Fruit fly (Drosophila melanogaster) whole organism, embryonic: ENCODE measurements around the gene Sym.

ENCODE experiments used
- Abd-B ChIP-seq: fragments of 200-800 bp; sonication (Bioruptor generic); optimal IDR thresholded peaks from 2 replicates; lab custom pipeline; 2018; ENCODE audit warnings: missing biosample characterization, mild to moderate bottlenecking, missing genetic modification characterization, moderate library complexity
- Atf3 ChIP-seq: fragments of 200-800 bp; sonication (Bioruptor generic); optimal IDR thresholded peaks from 3 replicates; lab custom pipeline; 2016; ENCODE audit warnings: missing biosample characterization, missing genetic modification characterization
- Bdp1 ChIP-seq: fragments of 200-800 bp; sonication (Bioruptor generic); optimal IDR thresholded peaks from 3 replicates; lab custom pipeline; 2016; ENCODE audit warnings: missing biosample characterization, missing genetic modification characterization
- CG10267 ChIP-seq: fragments of 200-800 bp; sonication (Bioruptor generic); optimal IDR thresholded peaks from 2 replicates; lab custom pipeline; 2018; ENCODE audit warnings: missing biosample characterization, mild to moderate bottlenecking, missing genetic modification characterization, moderate library complexity
- CG10321 ChIP-seq: fragments of 200-800 bp; sonication (Bioruptor generic); IDR thresholded peaks from 2 replicates; pipeline ENCODE4 v1.3.6; 2022; ENCODE audit warnings: missing biosample characterization, missing genetic modification characterization
- CG11560 ChIP-seq: fragments of 200-800 bp; sonication (Bioruptor generic); IDR thresholded peaks from 3 replicates; pipeline ENCODE4 v1.3.6; 2022; ENCODE audit warnings: missing biosample characterization, missing genetic modification characterization
- CG16815 ChIP-seq: fragments of 200-800 bp; sonication (Bioruptor generic); optimal IDR thresholded peaks from 3 replicates; lab custom pipeline; 2017; ENCODE audit warnings: missing biosample characterization, mild to moderate bottlenecking, missing genetic modification characterization
- CG17385 ChIP-seq: fragments of 200-800 bp; sonication (Bioruptor generic); optimal IDR thresholded peaks from 3 replicates; lab custom pipeline; 2018; ENCODE audit warnings: missing biosample characterization, mild to moderate bottlenecking, missing genetic modification characterization
- CG18011 ChIP-seq: fragments of 200-800 bp; sonication (Bioruptor generic); optimal IDR thresholded peaks from 2 replicates; lab custom pipeline; 2017; ENCODE audit warnings: missing biosample characterization, missing genetic modification characterization, mild to moderate bottlenecking, moderate library complexity, missing genotype
- CG18476 ChIP-seq: fragments of 200-800 bp; sonication (Bioruptor generic); optimal IDR thresholded peaks from 2 replicates; lab custom pipeline; 2016; ENCODE audit warnings: missing biosample characterization, mild to moderate bottlenecking, missing genetic modification characterization
- CG2678 ChIP-seq: fragments of 200-800 bp; sonication (Bioruptor generic); optimal IDR thresholded peaks from 3 replicates; lab custom pipeline; 2019; ENCODE audit warnings: missing biosample characterization, mild to moderate bottlenecking, missing genetic modification characterization, moderate library complexity
- CG32772 ChIP-seq: fragments of 200-800 bp; sonication (Bioruptor generic); IDR thresholded peaks from 2 replicates; pipeline ENCODE4 v1.3.6; 2022; ENCODE audit warnings: missing biosample characterization, missing genetic modification characterization
- CG34224 ChIP-seq: fragments of 200-800 bp; sonication (Bioruptor generic); IDR thresholded peaks from 3 replicates; pipeline ENCODE4 v1.3.6; 2022; ENCODE audit warnings: missing biosample characterization, missing genetic modification characterization; ENCODE audit not compliant: partially characterized antibody
- CG3838 ChIP-seq: fragments of 200-800 bp; sonication (Bioruptor generic); optimal IDR thresholded peaks from 3 replicates; lab custom pipeline; 2016; ENCODE audit warnings: missing biosample characterization, missing genetic modification characterization
- CG42726 ChIP-seq: fragments of 200-800 bp; sonication (Bioruptor generic); IDR thresholded peaks from 2 replicates; pipeline ENCODE4 v1.3.6; 2022; ENCODE audit warnings: missing biosample characterization, missing genetic modification characterization; ENCODE audit not compliant: partially characterized antibody
- CG4820 ChIP-seq: fragments of 200-800 bp; sonication (Bioruptor generic); optimal IDR thresholded peaks from 3 replicates; lab custom pipeline; 2016; ENCODE audit warnings: missing biosample characterization, missing genetic modification characterization
- CG5953 ChIP-seq: fragments of 200-800 bp; sonication (Bioruptor generic); IDR thresholded peaks from 2 replicates; pipeline ENCODE4 v1.3.6; 2022; ENCODE audit warnings: missing biosample characterization, missing genetic modification characterization
- CG7928 ChIP-seq: fragments of 200-800 bp; sonication (Bioruptor generic); optimal IDR thresholded peaks from 2 replicates; lab custom pipeline; 2017; ENCODE audit warnings: missing biosample characterization, mild to moderate bottlenecking, missing genetic modification characterization
- CG7987 ChIP-seq: fragments of 200-800 bp; sonication (Bioruptor generic); optimal IDR thresholded peaks from 2 replicates; lab custom pipeline; 2018; ENCODE audit warnings: missing biosample characterization, mild to moderate bottlenecking, missing genetic modification characterization, moderate library complexity
- CG8089 ChIP-seq: fragments of 200-800 bp; sonication (Bioruptor generic); optimal IDR thresholded peaks from 3 replicates; lab custom pipeline; 2016; ENCODE audit warnings: missing biosample characterization, missing genetic modification characterization
- CG8478 ChIP-seq: fragments of >200 bp; optimal IDR thresholded peaks from 2 replicates; lab custom pipeline; 2018
- CG9797 ChIP-seq: fragments of 200-800 bp; sonication (Bioruptor generic); optimal IDR thresholded peaks from 3 replicates; lab custom pipeline; 2018; ENCODE audit warnings: missing biosample characterization, mild to moderate bottlenecking, missing genetic modification characterization
- Dip2 ChIP-seq: fragments of 200-800 bp; sonication (Bioruptor generic); IDR thresholded peaks from 2 replicates; pipeline ENCODE4 v1.3.6; 2022; ENCODE audit warnings: missing biosample characterization, missing genetic modification characterization
- Drgx ChIP-seq: fragments of 200-800 bp; sonication (Bioruptor generic); IDR thresholded peaks from 2 replicates; pipeline ENCODE4 v1.3.6; 2022; ENCODE audit warnings: missing biosample characterization, missing genetic modification characterization
- Fer1 ChIP-seq: fragments of 200-800 bp; sonication (Bioruptor generic); optimal IDR thresholded peaks from 2 replicates; lab custom pipeline; 2017; ENCODE audit warnings: missing biosample characterization, mild to moderate bottlenecking, missing genetic modification characterization
- Gsc ChIP-seq: fragments of 200-800 bp; sonication (Bioruptor generic); IDR thresholded peaks from 2 replicates; pipeline ENCODE4 v1.3.6; 2022; ENCODE audit warnings: missing biosample characterization, missing genetic modification characterization
- H2.0 ChIP-seq: fragments of 200-800 bp; sonication (Bioruptor generic); IDR thresholded peaks from 2 replicates; pipeline ENCODE4 v1.3.6; 2022; ENCODE audit warnings: missing biosample characterization, missing genetic modification characterization
- Meics ChIP-seq: fragments of 200-800 bp; sonication (Bioruptor generic); optimal IDR thresholded peaks from 2 replicates; lab custom pipeline; 2017; ENCODE audit warnings: missing biosample characterization, mild to moderate bottlenecking, missing genetic modification characterization
- NFAT ChIP-seq: fragments of 200-800 bp; sonication (Bioruptor generic); IDR thresholded peaks from 2 replicates; pipeline ENCODE4 v1.3.6; 2022; ENCODE audit warnings: missing biosample characterization, missing genetic modification characterization
- Neu2 ChIP-seq: fragments of 200-800 bp; sonication (Bioruptor generic); optimal IDR thresholded peaks from 3 replicates; lab custom pipeline; 2016; ENCODE audit warnings: missing biosample characterization, missing genetic modification characterization, borderline replicate concordance
- Pdp1 ChIP-seq, 2 experiments: fragments of 200-800 bp; sonication (Bioruptor generic); optimal IDR thresholded peaks; 3 replicates each; lab custom pipeline; 2016; ENCODE audit warnings: missing biosample characterization in 2 of 2, missing genetic modification characterization in 2 of 2, mild to moderate bottlenecking in 1 of 2, moderate library complexity in 1 of 2
- YL-1 ChIP-seq: fragments of 200-800 bp; sonication (Bioruptor generic); optimal IDR thresholded peaks from 3 replicates; lab custom pipeline; 2017; ENCODE audit warnings: missing biosample characterization, mild to moderate bottlenecking, missing genetic modification characterization
- ac ChIP-seq: fragments of 200-800 bp; sonication (Bioruptor generic); optimal IDR thresholded peaks from 3 replicates; lab custom pipeline; 2017; ENCODE audit warnings: missing biosample characterization, mild to moderate bottlenecking, missing genetic modification characterization
- al ChIP-seq: fragments of 200-800 bp; sonication (Bioruptor generic); IDR thresholded peaks from 2 replicates; pipeline ENCODE4 v1.3.6; 2022; ENCODE audit warnings: missing biosample characterization, missing genetic modification characterization
- aop ChIP-seq: fragments of 200-800 bp; sonication (Bioruptor generic); IDR thresholded peaks from 2 replicates; pipeline ENCODE4 v1.3.6; 2022; ENCODE audit warnings: missing biosample characterization, missing genetic modification characterization
- ap ChIP-seq: fragments of 200-800 bp; sonication (Bioruptor generic); IDR thresholded peaks from 2 replicates; pipeline ENCODE4 v1.3.6; 2022; ENCODE audit warnings: missing biosample characterization, missing genetic modification characterization
- ash1 ChIP-seq: fragments of 200-800 bp; sonication (Bioruptor generic); optimal IDR thresholded peaks from 2 replicates; lab custom pipeline; 2018; ENCODE audit warnings: missing biosample characterization, mild to moderate bottlenecking, missing genetic modification characterization
- btn ChIP-seq: fragments of 200-800 bp; sonication (Bioruptor generic); optimal IDR thresholded peaks from 2 replicates; lab custom pipeline; 2016; ENCODE audit warnings: missing biosample characterization, missing genetic modification characterization
- caup ChIP-seq: fragments of 200-800 bp; sonication (Bioruptor generic); optimal IDR thresholded peaks from 3 replicates; lab custom pipeline; 2017; ENCODE audit warnings: missing biosample characterization, mild to moderate bottlenecking, missing genetic modification characterization, moderate library complexity; ENCODE audit not compliant: severe bottlenecking
- chm ChIP-seq: fragments of 200-800 bp; sonication (Bioruptor generic); IDR thresholded peaks from 2 replicates; pipeline ENCODE4 v1.3.6; 2022; ENCODE audit warnings: missing biosample characterization, missing genetic modification characterization
- danr ChIP-seq: fragments of 200-800 bp; sonication (Bioruptor generic); IDR thresholded peaks from 2 replicates; pipeline ENCODE4 v1.3.6; 2022; ENCODE audit warnings: missing biosample characterization, missing genetic modification characterization
- lilli ChIP-seq: fragments of 200-800 bp; sonication (Bioruptor generic); optimal IDR thresholded peaks from 3 replicates; lab custom pipeline; 2016; ENCODE audit warnings: missing biosample characterization, missing genetic modification characterization
- luna ChIP-seq: fragments of 200-800 bp; sonication (Bioruptor generic); optimal IDR thresholded peaks from 2 replicates; lab custom pipeline; 2016; ENCODE audit warnings: missing biosample characterization, missing genetic modification characterization
- org-1 ChIP-seq: fragments of 200-800 bp; sonication (Bioruptor generic); optimal IDR thresholded peaks from 2 replicates; lab custom pipeline; 2017; ENCODE audit warnings: missing biosample characterization, missing genetic modification characterization
- rib ChIP-seq: fragments of 200-800 bp; sonication (Bioruptor generic); IDR thresholded peaks from 2 replicates; pipeline ENCODE4 v1.3.6; 2022; ENCODE audit warnings: missing biosample characterization, missing genetic modification characterization
- row ChIP-seq: fragments of 200-800 bp; sonication (Bioruptor generic); IDR thresholded peaks from 3 replicates; pipeline ENCODE4 v1.3.6; 2022; ENCODE audit warnings: missing biosample characterization, missing genetic modification characterization
- tna ChIP-seq: fragments of 200-800 bp; sonication (Bioruptor generic); IDR thresholded peaks from 2 replicates; pipeline ENCODE4 v1.3.6; 2022; ENCODE audit warnings: missing biosample characterization, missing genetic modification characterization; ENCODE audit not compliant: partially characterized antibody
- twi ChIP-seq: fragments of 200-800 bp; optimal IDR thresholded peaks from 2 replicates; lab custom pipeline; 2019; ENCODE audit warnings: missing biosample characterization, mild to moderate bottlenecking, missing genetic modification characterization, moderate library complexity
- wek ChIP-seq: fragments of 200-800 bp; sonication (Bioruptor generic); optimal IDR thresholded peaks from 3 replicates; lab custom pipeline; 2018; ENCODE audit warnings: missing biosample characterization, mild to moderate bottlenecking, missing genetic modification characterization, moderate library complexity

Gene Sym

DNA sequence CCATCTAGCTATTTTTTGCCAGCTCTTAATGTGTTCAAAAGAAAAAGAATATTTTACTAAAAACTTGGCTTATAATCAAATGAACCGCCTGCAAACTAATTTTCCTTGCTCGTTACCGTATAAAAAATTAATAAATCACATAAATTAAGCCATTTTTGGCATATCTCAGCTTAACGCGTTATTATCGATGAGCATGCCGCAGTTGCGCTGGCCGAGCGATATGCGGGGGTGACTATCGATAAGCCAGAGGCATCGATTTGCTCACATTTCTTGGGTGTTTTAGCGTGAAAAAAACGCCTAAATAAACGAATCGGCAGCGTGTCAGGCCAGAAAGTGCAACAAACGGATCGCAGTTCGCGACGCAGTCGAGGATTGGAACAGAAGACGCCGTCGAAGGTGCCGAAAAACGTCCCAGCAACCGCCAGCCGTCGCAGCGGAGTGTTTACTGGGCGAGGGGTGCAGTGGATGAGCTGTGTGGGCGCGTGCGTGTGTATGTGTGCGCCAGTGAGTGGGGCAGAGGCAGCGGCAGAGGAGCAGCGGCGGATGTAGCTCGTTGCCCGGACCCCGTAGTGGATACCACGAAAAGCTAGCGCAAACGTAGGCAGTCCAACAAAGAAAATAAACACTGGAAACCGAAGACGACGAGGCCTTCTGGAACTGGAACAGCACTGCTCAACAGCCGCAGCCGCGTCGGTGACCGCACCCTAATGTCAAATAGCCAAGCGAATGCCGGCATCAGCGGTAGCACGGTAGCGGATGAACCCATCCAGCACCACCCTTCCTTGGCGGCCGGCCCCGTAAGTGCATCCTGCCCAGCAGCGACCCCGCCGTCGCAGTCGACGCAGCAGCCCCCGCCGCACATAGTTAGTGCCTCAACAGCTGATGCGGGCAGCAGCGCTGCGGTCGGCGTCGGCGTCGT is at the start of gene Sym, which contains the start of gene Madm (continued):
- TF ChIP-seq tna (GFP tag; lab: Robert Waterston, UW), result peak; percentile 56; the same call in 1 of the 2 replicates
- TF ChIP-seq ac (GFP tag; lab: Kevin White, UChicago), result no peak
- TF ChIP-seq rib (GFP tag; lab: Robert Waterston, UW), result no peak
- peak; percentile 55 for TF ChIP-seq CG10267 (tag; lab: Kevin White, UChicago)
- TF ChIP-seq btn (GFP tag; lab: Kevin White, UChicago), result no peak
- TF ChIP-seq Atf3 (GFP tag; lab: Kevin White, UChicago), result no peak
- no peak for TF ChIP-seq CG7987 (GFP tag; lab: Kevin White, UChicago)
- TF ChIP-seq H2.0, result no peak
- no peak for TF ChIP-seq NFAT (GFP tag; lab: Robert Waterston, UW)
- TF ChIP-seq danr (GFP tag; lab: Robert Waterston, UW), result no peak
- no peak for TF ChIP-seq ap (GFP tag; lab: Robert Waterston, UW)
- no peak for TF ChIP-seq org-1 (GFP tag; lab: Kevin White, UChicago)
- no peak for TF ChIP-seq CG17385 (GFP tag; lab: Kevin White, UChicago)
- no peak for TF ChIP-seq caup
- TF ChIP-seq YL-1 (GFP tag; lab: Kevin White, UChicago), result peak; percentile 92
- no peak for TF ChIP-seq luna (GFP tag; lab: Kevin White, UChicago)
- no peak for TF ChIP-seq aop
- peak; percentile 64 for TF ChIP-seq CG8478 (lab: Kevin White, UChicago)
- no peak for TF ChIP-seq CG3838 (GFP tag; lab: Kevin White, UChicago)
- no peak for TF ChIP-seq CG18476
- TF ChIP-seq CG8089, result no peak
- no peak for TF ChIP-seq CG4820 (GFP tag; lab: Kevin White, UChicago)
- peak; percentile 7 for TF ChIP-seq Neu2 (GFP tag; lab: Kevin White, UChicago)
- TF ChIP-seq ash1 (GFP tag; lab: Kevin White, UChicago), result no peak
- no peak for TF ChIP-seq CG5953 (GFP tag; lab: Robert Waterston, UW)
- peak; percentile 48 for TF ChIP-seq Meics
- TF ChIP-seq CG9797 (GFP tag; lab: Kevin White, UChicago), result peak; percentile 63
- TF ChIP-seq CG42726, result 0 out of 2 replicates have a peak, but pooled peaks have one; percentile 23
- no peak for TF ChIP-seq chm (GFP tag; lab: Robert Waterston, UW)
- no peak for TF ChIP-seq CG11560 (tag; lab: Robert Waterston, UW)
- TF ChIP-seq CG34224 (GFP tag; lab: Robert Waterston, UW), result peak; percentile 75
- no peak for TF ChIP-seq Bdp1 (GFP tag; lab: Kevin White, UChicago)
- TF ChIP-seq row (GFP tag; lab: Robert Waterston, UW), result peak; percentile 82
- no peak for TF ChIP-seq CG7928
- TF ChIP-seq CG18011 (GFP tag; lab: Kevin White, UChicago), result peak; percentile 33
- TF ChIP-seq Dip2 (GFP tag; lab: Robert Waterston, UW), result no peak
- TF ChIP-seq twi (tag; lab: Kevin White, UChicago), result peak; percentile 41
- peak; percentile 72 for TF ChIP-seq lilli
- TF ChIP-seq CG2678 (tag; lab: Kevin White, UChicago), result no peak
- peak; percentile 1 for TF ChIP-seq CG16815
- TF ChIP-seq CG32772 (GFP tag; lab: Robert Waterston, UW), result 0 out of 2 replicates have a peak, but pooled peaks have one; percentile 20
- TF ChIP-seq wek (GFP tag; lab: Kevin White, UChicago), result no peak
- no peak for TF ChIP-seq Fer1
- no peak for TF ChIP-seq Drgx
- peak; percentile 56 for TF ChIP-seq Abd-B (GFP tag; lab: Kevin White, UChicago)
- TF ChIP-seq al, result peak; percentile 45
- TF ChIP-seq Pdp1 (GFP tag; optimal IDR thresholded peaks at IDR 0.05; lab: Kevin White, UChicago), result peak; percentile 41 to 47
- TF ChIP-seq Gsc (GFP tag; lab: Robert Waterston, UW), result no peak
- no peak for TF ChIP-seq CG10321 (GFP tag; lab: Robert Waterston, UW)
